Fruit fly (Drosophila melanogaster) whole organism, prepupa: Measurements from ENCODE around the gene CG31091.
A peak's percentile ranks its signal among the peaks of the same experiment; 100 is the strongest.

Experiments
- CG10669 ChIP-seq: fragments of 200-800 bp; sonication (Bioruptor generic); optimal IDR thresholded peaks from 3 replicates; lab custom pipeline; 2018; ENCODE audit warnings: missing biosample characterization, mild to moderate bottlenecking, missing genetic modification characterization, moderate library complexity
- CG11294 ChIP-seq: fragments of 200-800 bp; sonication (Bioruptor generic); IDR thresholded peaks from 2 replicates; pipeline ENCODE4 v1.3.6; 2022; ENCODE audit warnings: missing biosample characterization, missing genetic modification characterization
- CG15336 ChIP-seq: fragments of 200-800 bp; sonication (Bioruptor generic); IDR thresholded peaks from 2 replicates; pipeline ENCODE4 v1.3.6; 2022; ENCODE audit warnings: missing biosample characterization, missing genetic modification characterization
- CG1621 ChIP-seq: fragments of 200-800 bp; sonication (Bioruptor generic); optimal IDR thresholded peaks from 3 replicates; lab custom pipeline; 2018; ENCODE audit warnings: missing biosample characterization, mild to moderate bottlenecking, missing genetic modification characterization
- CG3032 ChIP-seq: fragments of 200-800 bp; optimal IDR thresholded peaks from 2 replicates; lab custom pipeline; 2019; ENCODE audit warnings: missing biosample characterization, mild to moderate bottlenecking, missing genetic modification characterization, moderate library complexity
- CG31627 ChIP-seq: fragments of 200-800 bp; sonication (Bioruptor generic); optimal IDR thresholded peaks from 3 replicates; lab custom pipeline; 2016; ENCODE audit warnings: missing biosample characterization, missing genetic modification characterization
- CG32006 ChIP-seq: fragments of 200-800 bp; sonication (Bioruptor generic); optimal IDR thresholded peaks from 3 replicates; lab custom pipeline; 2017; ENCODE audit warnings: missing biosample characterization, mild to moderate bottlenecking, missing genetic modification characterization
- CG34406 ChIP-seq: fragments of 200-800 bp; sonication (Bioruptor generic); optimal IDR thresholded peaks from 3 replicates; lab custom pipeline; 2016; ENCODE audit warnings: missing biosample characterization, missing genetic modification characterization
- CG3919 ChIP-seq: fragments of 200-800 bp; sonication (Bioruptor generic); optimal IDR thresholded peaks from 3 replicates; lab custom pipeline; 2016; ENCODE audit warnings: missing biosample characterization, missing genetic modification characterization
- CG4318 ChIP-seq: fragments of 200-800 bp; sonication (Bioruptor generic); optimal IDR thresholded peaks from 3 replicates; lab custom pipeline; 2017; ENCODE audit warnings: missing biosample characterization, mild to moderate bottlenecking, missing genetic modification characterization
- CG6276 ChIP-seq: fragments of 200-800 bp; sonication (Bioruptor generic); optimal IDR thresholded peaks from 2 replicates; lab custom pipeline; 2017; ENCODE audit warnings: missing biosample characterization, mild to moderate bottlenecking, missing genetic modification characterization
- CG6854 ChIP-seq: fragments of 200-800 bp; sonication (Bioruptor generic); optimal IDR thresholded peaks from 2 replicates; lab custom pipeline; 2017; ENCODE audit warnings: missing biosample characterization, mild to moderate bottlenecking, missing genetic modification characterization
- CG8119 ChIP-seq: fragments of 200-800 bp; sonication (Bioruptor generic); IDR thresholded peaks from 3 replicates; pipeline ENCODE4 v1.3.6; 2022; ENCODE audit warnings: missing biosample characterization, missing genetic modification characterization
- CG8632 ChIP-seq: fragments of 200-800 bp; sonication (Bioruptor generic); optimal IDR thresholded peaks from 3 replicates; lab custom pipeline; 2016; ENCODE audit warnings: missing biosample characterization, missing genetic modification characterization
- CG9139 ChIP-seq: fragments of 200-800 bp; sonication (Bioruptor generic); optimal IDR thresholded peaks from 3 replicates; lab custom pipeline; 2017; ENCODE audit warnings: missing biosample characterization, mild to moderate bottlenecking, missing genetic modification characterization
- Eip78C ChIP-seq: fragments of 200-800 bp; sonication (Bioruptor generic); peaks from one replicate; lab custom pipeline; 2016; ENCODE audit warnings: missing biosample characterization, missing genetic modification characterization
- Ets21C ChIP-seq: fragments of 200-800 bp; sonication (Bioruptor generic); optimal IDR thresholded peaks from 3 replicates; lab custom pipeline; 2016; ENCODE audit warnings: missing biosample characterization, missing genetic modification characterization
- Gug ChIP-seq: fragments of 200-800 bp; sonication (Bioruptor generic); IDR thresholded peaks from 2 replicates; pipeline ENCODE4 v1.3.6; 2022; ENCODE audit warnings: missing biosample characterization, missing genetic modification characterization
- Hr39 ChIP-seq: fragments of 200-800 bp; sonication (Bioruptor generic); optimal IDR thresholded peaks from 2 replicates; lab custom pipeline; 2016; ENCODE audit warnings: missing biosample characterization, missing genetic modification characterization
- Hr4 ChIP-seq: fragments of 200-800 bp; sonication (Bioruptor generic); optimal IDR thresholded peaks from 3 replicates; lab custom pipeline; 2016; ENCODE audit warnings: missing biosample characterization, missing genetic modification characterization
- Lpt ChIP-seq: fragments of 200-800 bp; sonication (Bioruptor generic); optimal IDR thresholded peaks from 3 replicates; lab custom pipeline; 2016; ENCODE audit warnings: missing biosample characterization, missing genetic modification characterization
- Sox102F ChIP-seq: fragments of 200-800 bp; sonication (Bioruptor generic); optimal IDR thresholded peaks from 2 replicates; lab custom pipeline; 2016; ENCODE audit warnings: missing biosample characterization, mild to moderate bottlenecking, missing genetic modification characterization
- Sox14 ChIP-seq: fragments of 200-800 bp; sonication (Bioruptor generic); optimal IDR thresholded peaks from 3 replicates; lab custom pipeline; 2016; ENCODE audit warnings: missing biosample characterization, missing genetic modification characterization
- Sox15 ChIP-seq: fragments of 200-800 bp; sonication (Bioruptor generic); optimal IDR thresholded peaks from 3 replicates; lab custom pipeline; 2016; ENCODE audit warnings: missing biosample characterization, missing genetic modification characterization
- achi ChIP-seq: fragments of 200-800 bp; sonication (Bioruptor generic); optimal IDR thresholded peaks from 3 replicates; lab custom pipeline; 2016; ENCODE audit warnings: missing biosample characterization, missing genetic modification characterization
- cyc ChIP-seq: fragments of 200-800 bp; sonication (Bioruptor generic); optimal IDR thresholded peaks from 3 replicates; lab custom pipeline; 2016; ENCODE audit warnings: missing biosample characterization, missing genetic modification characterization
- dac ChIP-seq: fragments of 200-800 bp; sonication (Bioruptor generic); optimal IDR thresholded peaks from 2 replicates; lab custom pipeline; 2017; ENCODE audit warnings: missing biosample characterization, mild to moderate bottlenecking, missing genetic modification characterization
- dsx ChIP-seq: fragments of 200-800 bp; optimal IDR thresholded peaks from 3 replicates; lab custom pipeline; 2019; ENCODE audit warnings: missing biosample characterization, mild to moderate bottlenecking, missing genetic modification characterization, moderate library complexity; ENCODE audit not compliant: poor library complexity, severe bottlenecking
- esn ChIP-seq: fragments of 200-800 bp; sonication (Bioruptor generic); optimal IDR thresholded peaks from 2 replicates; lab custom pipeline; 2016; ENCODE audit warnings: missing biosample characterization, mild to moderate bottlenecking, missing genetic modification characterization, moderate library complexity
- fkh ChIP-seq: fragments of 200-800 bp; sonication (Bioruptor generic); optimal IDR thresholded peaks from 3 replicates; lab custom pipeline; 2017; ENCODE audit warnings: missing biosample characterization, mild to moderate bottlenecking, missing genetic modification characterization, moderate library complexity
- lz ChIP-seq: fragments of 200-800 bp; sonication (Bioruptor generic); optimal IDR thresholded peaks from 3 replicates; lab custom pipeline; 2016; ENCODE audit warnings: missing biosample characterization, missing genetic modification characterization
- net ChIP-seq: fragments of 200-800 bp; sonication (Bioruptor generic); optimal IDR thresholded peaks from 3 replicates; lab custom pipeline; 2016; ENCODE audit warnings: missing biosample characterization, missing genetic modification characterization
- pdm3 ChIP-seq: fragments of 200-800 bp; sonication (Bioruptor generic); optimal IDR thresholded peaks from 3 replicates; lab custom pipeline; 2016; ENCODE audit warnings: missing biosample characterization, missing genetic modification characterization
- salr ChIP-seq, 2 experiments: fragments of 200-800 bp; sonication (Bioruptor generic); optimal IDR thresholded peaks; 3 replicates each; lab custom pipeline; 2016 to 2018; ENCODE audit warnings: missing biosample characterization in 2 of 2, missing genetic modification characterization in 2 of 2, mild to moderate bottlenecking in 1 of 2
- topi ChIP-seq: fragments of 200-800 bp; sonication (Bioruptor generic); optimal IDR thresholded peaks from 3 replicates; lab custom pipeline; 2016; ENCODE audit warnings: missing biosample characterization, missing genetic modification characterization

CG31091 gene

DNA sequence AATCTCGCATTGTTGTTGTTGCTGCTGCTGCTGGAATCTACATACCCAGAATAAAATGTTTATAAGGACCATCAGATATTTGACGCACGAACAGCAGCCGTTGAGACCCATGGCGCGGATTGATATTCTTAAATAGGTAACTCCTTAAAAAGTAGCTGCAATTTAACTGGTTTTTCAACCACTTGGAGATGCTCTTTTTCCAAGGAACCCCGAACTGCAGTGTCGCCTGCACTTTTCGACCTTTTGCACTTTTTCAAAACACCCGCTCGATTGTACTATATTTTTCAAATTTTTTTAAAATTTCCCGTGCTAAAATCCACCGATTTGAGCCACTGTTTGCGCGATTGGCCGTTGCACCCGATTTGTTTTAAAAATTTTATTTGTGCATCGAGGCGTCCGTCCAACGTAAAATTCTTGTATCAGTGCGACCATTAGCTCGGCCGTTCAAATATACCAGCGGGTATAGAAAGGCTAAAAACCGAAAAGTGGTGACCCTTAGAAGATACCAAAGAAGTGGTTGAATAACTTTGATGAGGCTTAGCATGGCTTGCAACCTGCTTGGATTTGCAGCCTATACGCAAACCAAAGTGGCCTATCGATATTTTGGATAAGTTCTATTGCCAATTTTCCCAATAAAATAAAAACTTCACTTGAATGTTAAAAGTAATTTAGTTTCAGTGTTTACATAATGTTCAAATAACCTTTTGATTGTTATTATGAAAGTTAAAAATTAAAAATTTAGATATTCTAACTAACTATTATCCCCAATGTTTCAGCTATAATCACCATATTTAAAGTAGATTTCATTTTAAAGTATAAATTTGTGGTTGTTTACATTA is 18.5 kb upstream of the CG31091 start, which contains the start of gene Tsp96F (continued):
- TF ChIP-seq cyc (GFP tag; lab: Kevin White, UChicago) (no peak), Lpt (GFP tag; lab: Kevin White, UChicago) (no peak), CG3032 (tag; lab: Kevin White, UChicago) (no peak), CG15336 (GFP tag; lab: Robert Waterston, UW) (no peak), Sox15 (GFP tag; lab: Kevin White, UChicago) (no peak), Gug (no peak), CG3919 (GFP tag; lab: Kevin White, UChicago) (no peak), topi (GFP tag; lab: Kevin White, UChicago) (peak; percentile 6), pdm3 (GFP tag; lab: Kevin White, UChicago) (no peak), lz (GFP tag; lab: Kevin White, UChicago) (no peak), Ets21C (GFP tag; lab: Kevin White, UChicago) (no peak), Sox102F (GFP tag; lab: Kevin White, UChicago) (no peak), CG1621 (tag; lab: Kevin White, UChicago) (no peak), CG4318 (no peak), net (GFP tag; lab: Kevin White, UChicago) (no peak), CG10669 (GFP tag; lab: Kevin White, UChicago) (no peak), salr (GFP tag; optimal IDR thresholded peaks at IDR 0.05; lab: Kevin White, UChicago) (no peak), CG34406 (GFP tag; lab: Kevin White, UChicago) (no peak)
- TF ChIP-seq, all 60 proteins: peak for 7

- TF ChIP-seq dsx (GFP tag; lab: Kevin White, UChicago), result no peak
- TF ChIP-seq CG31627 (GFP tag; lab: Kevin White, UChicago), result no peak
- no peak for TF ChIP-seq esn (GFP tag; lab: Kevin White, UChicago)
- TF ChIP-seq CG9139 (GFP tag; lab: Kevin White, UChicago), result no peak
- no peak for TF ChIP-seq dac (GFP tag; lab: Kevin White, UChicago)
- TF ChIP-seq CG6854 (GFP tag; lab: Kevin White, UChicago), result peak; percentile 18
- TF ChIP-seq Sox14 (GFP tag; lab: Kevin White, UChicago), result peak; percentile 73
- peak; percentile 83 for TF ChIP-seq fkh
- TF ChIP-seq lz (GFP tag; lab: Kevin White, UChicago), result no peak
- TF ChIP-seq Hr39 (GFP tag; lab: Kevin White, UChicago), result no peak
- no peak for TF ChIP-seq CG11294 (GFP tag; lab: Robert Waterston, UW)
- no peak for TF ChIP-seq CG15336 (GFP tag; lab: Robert Waterston, UW)
- no peak for TF ChIP-seq Hr4 (GFP tag; lab: Kevin White, UChicago)
Observed at dm6 chr3R:25881915-25882314, 17.8 kb upstream of the CG31091 start, which contains the start of gene SppL. Gene SppL, plus strand, starts transcription at chr3R:25881984.

dm6 chr3R:25882606-25883266 is 17.0 kb upstream of the CG31091 start:
- peak; percentile 47 for TF ChIP-seq Hr4 (GFP tag; lab: Kevin White, UChicago)
- TF ChIP-seq achi (GFP tag; lab: Kevin White, UChicago), result peak; percentile 8
- peak; percentile 39 for TF ChIP-seq CG4318
- peak; percentile 50 for TF ChIP-seq CG6276 (GFP tag; lab: Kevin White, UChicago)
- no peak for TF ChIP-seq CG8632 (GFP tag; lab: Kevin White, UChicago)
- TF ChIP-seq net (GFP tag; lab: Kevin White, UChicago), result no peak
- peak; percentile 70 for TF ChIP-seq CG32006 (GFP tag; lab: Kevin White, UChicago)
- no peak for TF ChIP-seq fkh
- peak in 1 of 2 experiments; percentile 3 for TF ChIP-seq salr (GFP tag; optimal IDR thresholded peaks at IDR 0.05; lab: Kevin White, UChicago)
- peak; percentile 58 for TF ChIP-seq Eip78C (GFP tag; lab: Kevin White, UChicago)
- peak; percentile 45; the same call in 2 of the 3 replicates for TF ChIP-seq CG8119 (GFP tag; lab: Robert Waterston, UW)
